Fruit fly (Drosophila melanogaster) whole organism: Measurements from ENCODE around the gene Wbp2.

Experiments
- pan ChIP-seq: fragments of >200 bp; optimal IDR thresholded peaks from 2 replicates; lab custom pipeline; 2017
- psq ChIP-seq: fragments of >200 bp; optimal IDR thresholded peaks from 2 replicates; lab custom pipeline; 2017

- TF ChIP-seq psq (lab: Kevin White, UChicago) (no peak), pan (no peak)
Measured at dm6 chr3L:12808421-12808820, 41.5 kb upstream of the Wbp2 start, which contains the start of gene CG32110.
